Fruit fly (Drosophila melanogaster): ENCODE measurements around the gene CG13984.

Gene CG13984

DNA sequence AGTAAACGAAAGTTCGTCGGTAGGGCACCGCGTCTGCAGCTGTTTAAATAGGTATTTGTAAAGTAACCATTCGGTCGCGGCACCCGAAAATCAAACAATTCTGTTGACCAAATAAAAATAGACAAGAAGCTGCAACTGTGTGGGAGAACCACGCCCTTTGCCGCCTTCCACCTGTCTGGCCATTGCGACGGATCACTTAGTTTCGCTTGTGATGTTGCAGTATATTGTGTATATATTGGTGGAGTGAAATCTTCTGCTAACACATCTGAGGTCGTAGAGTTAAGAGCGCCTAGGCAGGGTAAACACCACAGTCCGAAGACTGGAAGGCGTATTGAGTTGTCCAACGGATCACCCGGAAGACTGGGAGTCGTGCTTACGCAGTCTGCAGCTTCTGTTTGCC, 25.2 kb upstream of the CG13984 start:
- peak; percentile 75 for TF ChIP-seq Eip78C (GFP tag)
- no peak for TF ChIP-seq Hr4 (GFP tag; optimal IDR thresholded peaks at IDR 0.05)
- TF ChIP-seq fkh (GFP tag; optimal IDR thresholded peaks at IDR 0.05): peak; percentile 87

dm6 chr2L:6291605-6292004, 17.0 kb upstream of the CG13984 start:
- TF ChIP-seq CG16779 (tag; optimal IDR thresholded peaks at IDR 0.05) (no peak), pdm3 (GFP tag; optimal IDR thresholded peaks at IDR 0.05) (no peak), CG11902 (GFP tag; optimal IDR thresholded peaks at IDR 0.05) (no peak), CG10631 (GFP tag; optimal IDR thresholded peaks at IDR 0.05) (no peak), net (GFP tag; optimal IDR thresholded peaks at IDR 0.05) (no peak), CG8119 (GFP tag; IDR thresholded peaks at IDR 0.05) (no peak), Sox14 (GFP tag; optimal IDR thresholded peaks at IDR 0.05) (no peak), topi (GFP tag; optimal IDR thresholded peaks at IDR 0.05) (no peak), Eip78C (GFP tag) (no peak), Gug (GFP tag; IDR thresholded peaks at IDR 0.05) (0 out of 2 replicates have a peak, but pooled peaks have one; percentile 9), CG34406 (GFP tag; optimal IDR thresholded peaks at IDR 0.05) (no peak), dsx (GFP tag; optimal IDR thresholded peaks at IDR 0.05; ENCODE audit: poor library complexity, severe bottlenecking) (no peak), CG10669 (GFP tag; optimal IDR thresholded peaks at IDR 0.05) (no peak), Hr4 (GFP tag; optimal IDR thresholded peaks at IDR 0.05) (no peak), spab (GFP tag; optimal IDR thresholded peaks at IDR 0.05) (no peak), CG6792 (GFP tag; optimal IDR thresholded peaks at IDR 0.05) (no peak), esn (GFP tag; optimal IDR thresholded peaks at IDR 0.05) (no peak), OdsH (GFP tag; optimal IDR thresholded peaks at IDR 0.05) (no peak), svp (GFP tag) (peak; percentile 45), CG3919 (GFP tag; optimal IDR thresholded peaks at IDR 0.05) (no peak), dac (GFP tag; optimal IDR thresholded peaks at IDR 0.05) (no peak), Met (GFP tag; optimal IDR thresholded peaks at IDR 0.05) (no peak), Lpt (GFP tag; optimal IDR thresholded peaks at IDR 0.05) (no peak), CG31627 (GFP tag; optimal IDR thresholded peaks at IDR 0.05) (no peak), vri (GFP tag; optimal IDR thresholded peaks at IDR 0.05) (peak; percentile 34), Hr38 (GFP tag; optimal IDR thresholded peaks at IDR 0.05) (no peak), CG3032 (tag; optimal IDR thresholded peaks at IDR 0.05) (no peak), Sox102F (GFP tag; optimal IDR thresholded peaks at IDR 0.05) (peak; percentile 3), Hr39 (GFP tag; optimal IDR thresholded peaks at IDR 0.05) (no peak), CG1621 (tag; optimal IDR thresholded peaks at IDR 0.05) (no peak), fkh (GFP tag; optimal IDR thresholded peaks at IDR 0.05) (peak; percentile 86), Eip93F (GFP tag; optimal IDR thresholded peaks at IDR 0.05) (no peak), CG32006 (GFP tag; optimal IDR thresholded peaks at IDR 0.05) (no peak), CG8319 (GFP tag; optimal IDR thresholded peaks at IDR 0.05) (no peak), acj6 (GFP tag; optimal IDR thresholded peaks at IDR 0.05) (no peak), CG8632 (GFP tag; optimal IDR thresholded peaks at IDR 0.05) (peak; percentile 40), achi (GFP tag; optimal IDR thresholded peaks at IDR 0.05) (no peak), CG6808 (GFP tag; optimal IDR thresholded peaks at IDR 0.05) (peak; percentile 0), CG6276 (GFP tag; optimal IDR thresholded peaks at IDR 0.05) (peak; percentile 30), lz (GFP tag; optimal IDR thresholded peaks at IDR 0.05) (no peak), Blimp-1 (GFP tag; optimal IDR thresholded peaks at IDR 0.05) (no peak), CG11762 (GFP tag; optimal IDR thresholded peaks at IDR 0.05; ENCODE audit: insufficient read depth) (no peak), Ets96B (tag; optimal IDR thresholded peaks at IDR 0.05) (no peak), cyc (GFP tag; optimal IDR thresholded peaks at IDR 0.05) (no peak), fd85E (GFP tag; optimal IDR thresholded peaks at IDR 0.05) (no peak), CG7368 (GFP tag; optimal IDR thresholded peaks at IDR 0.05) (no peak), CG4318 (GFP tag; optimal IDR thresholded peaks at IDR 0.05) (no peak), Eip75B (GFP tag; optimal IDR thresholded peaks at IDR 0.05) (no peak), Ets21C (GFP tag; optimal IDR thresholded peaks at IDR 0.05) (no peak), salr (GFP tag; optimal IDR thresholded peaks at IDR 0.05) (no peak), CG11294 (GFP tag; IDR thresholded peaks at IDR 0.05) (no peak)

All from whole organism, prepupa.